Fruit fly (Drosophila melanogaster) whole organism, wandering third instar larva: ENCODE measurements around the gene CG2652.

Experiments used
- Abd-B ChIP-seq: fragments of >200 bp; optimal IDR thresholded peaks from 2 replicates; lab custom pipeline; 2017; ENCODE audit warnings: missing biosample characterization, missing genetic modification characterization
- CG32264 ChIP-seq: fragments of 200-800 bp; sonication (Bioruptor generic); optimal IDR thresholded peaks from 2 replicates; lab custom pipeline; 2016; ENCODE audit warnings: missing biosample characterization, missing genetic modification characterization
- CG9705 ChIP-seq: fragments of 200-800 bp; sonication (Bioruptor generic); optimal IDR thresholded peaks from 2 replicates; lab custom pipeline; 2018; ENCODE audit warnings: missing biosample characterization, mild to moderate bottlenecking, missing genetic modification characterization
- CrebA ChIP-seq: fragments of 200-800 bp; sonication (Bioruptor generic); optimal IDR thresholded peaks from 2 replicates; lab custom pipeline; 2016; ENCODE audit warnings: missing biosample characterization, mild to moderate bottlenecking, missing genetic modification characterization, borderline replicate concordance
- Dfd ChIP-seq: fragments of >200 bp; optimal IDR thresholded peaks from 2 replicates; lab custom pipeline; 2017; ENCODE audit warnings: missing biosample characterization, missing genetic modification characterization
- Dif ChIP-seq: fragments of 200-275, 200-300 bp; sonication (Bioruptor generic); optimal IDR thresholded peaks from 2 replicates; lab custom pipeline; 2018; ENCODE audit warnings: missing biosample characterization, missing genetic modification characterization; ENCODE audit not compliant: partially characterized antibody
- GATAd ChIP-seq: sonication (Bioruptor generic); optimal IDR thresholded peaks from 2 replicates; lab custom pipeline; 2016; ENCODE audit warnings: missing biosample characterization, missing genetic modification characterization
- HLH106 ChIP-seq: fragments of 200-800 bp; optimal IDR thresholded peaks from 3 replicates; lab custom pipeline; 2019; ENCODE audit warnings: missing biosample characterization, mild to moderate bottlenecking, missing genetic modification characterization, moderate library complexity
- Hnf4 ChIP-seq: fragments of 200-800 bp; sonication (Bioruptor generic); optimal IDR thresholded peaks from 2 replicates; lab custom pipeline; 2016; ENCODE audit warnings: missing biosample characterization, mild to moderate bottlenecking, missing genetic modification characterization
- Hr78 ChIP-seq: fragments of >200 bp; optimal IDR thresholded peaks from 2 replicates; lab custom pipeline; 2017; ENCODE audit warnings: missing biosample characterization, missing genetic modification characterization
- Hr83 ChIP-seq: fragments of 200-300 bp; sonication (Bioruptor generic); optimal IDR thresholded peaks from 2 replicates; lab custom pipeline; 2016; ENCODE audit warnings: missing biosample characterization, mild to moderate bottlenecking, missing genetic modification characterization, moderate library complexity; ENCODE audit not compliant: poor library complexity, severe bottlenecking
- Jra ChIP-seq: sonication (Bioruptor generic); optimal IDR thresholded peaks from 2 replicates; lab custom pipeline; 2016; ENCODE audit warnings: missing biosample characterization, missing genetic modification characterization
- Mio ChIP-seq: sonication (Bioruptor generic); optimal IDR thresholded peaks from 2 replicates; lab custom pipeline; 2016; ENCODE audit warnings: missing biosample characterization, missing genetic modification characterization
- Myc ChIP-seq: fragments of >200 bp; optimal IDR thresholded peaks from 2 replicates; lab custom pipeline; 2017
- N ChIP-seq: fragments of >200 bp; optimal IDR thresholded peaks from 2 replicates; lab custom pipeline; 2018; ENCODE audit warnings: missing biosample characterization, missing external identifiers, missing genetic modification characterization
- OdsH ChIP-seq: fragments of 200-800 bp; sonication (Bioruptor generic); optimal IDR thresholded peaks from 2 replicates; lab custom pipeline; 2016; ENCODE audit warnings: missing biosample characterization, mild to moderate bottlenecking, missing genetic modification characterization
- Rel ChIP-seq, 2 experiments: fragments of 200-800 bp; sonication (Bioruptor generic) in 1 of 2; optimal IDR thresholded peaks; 2 replicates in 1 of 2; 3 replicates in 1 of 2; lab custom pipeline; 2016 to 2019; ENCODE audit warnings: mild to moderate bottlenecking in 2 of 2, missing biosample characterization in 2 of 2, missing genetic modification characterization in 2 of 2, moderate library complexity in 1 of 2
- Sp1 ChIP-seq: fragments of 200-800 bp; sonication (Bioruptor generic); optimal IDR thresholded peaks from 3 replicates; lab custom pipeline; 2019; ENCODE audit warnings: missing biosample characterization, mild to moderate bottlenecking, missing genetic modification characterization, moderate library complexity
- Vsx2 ChIP-seq: fragments of 200-300, 225-300 bp; sonication (Bioruptor generic); optimal IDR thresholded peaks from 2 replicates; lab custom pipeline; 2018; ENCODE audit warnings: missing biosample characterization, missing genetic modification characterization; ENCODE audit not compliant: partially characterized antibody
- br ChIP-seq: fragments of 200-800 bp; sonication (Bioruptor generic); optimal IDR thresholded peaks from 2 replicates; lab custom pipeline; 2016; ENCODE audit warnings: missing biosample characterization, missing genetic modification characterization
- brk ChIP-seq: fragments of 200-800 bp; sonication (Bioruptor generic); optimal IDR thresholded peaks from 2 replicates; lab custom pipeline; 2016; ENCODE audit warnings: missing biosample characterization, mild to moderate bottlenecking, missing genetic modification characterization
- dmrt93B ChIP-seq: fragments of 200-800 bp; sonication (Bioruptor generic); optimal IDR thresholded peaks from 2 replicates; lab custom pipeline; 2018; ENCODE audit warnings: missing biosample characterization, mild to moderate bottlenecking, missing genetic modification characterization
- dsf ChIP-seq: sonication (Bioruptor generic); optimal IDR thresholded peaks from 2 replicates; lab custom pipeline; 2016; ENCODE audit warnings: missing biosample characterization, missing genetic modification characterization, borderline replicate concordance
- ey ChIP-seq: fragments of 200-800 bp; sonication (Bioruptor generic); optimal IDR thresholded peaks from 2 replicates; lab custom pipeline; 2016; ENCODE audit warnings: missing biosample characterization, missing genetic modification characterization
- foxo ChIP-seq, 2 experiments: fragments of 200-800 bp; sonication (Bioruptor generic); optimal IDR thresholded peaks; 2 replicates in 1 of 2; 3 replicates in 1 of 2; lab custom pipeline; 2016 to 2017; ENCODE audit warnings: missing biosample characterization in 2 of 2, missing genetic modification characterization in 2 of 2
- h ChIP-seq: fragments of 200-800 bp; sonication (Bioruptor generic); optimal IDR thresholded peaks from 3 replicates; lab custom pipeline; 2016; ENCODE audit warnings: missing biosample characterization, mild to moderate bottlenecking, missing genetic modification characterization
- jim ChIP-seq: fragments of 175-275, 200-325 bp; sonication (Bioruptor generic); optimal IDR thresholded peaks from 2 replicates; lab custom pipeline; 2016; ENCODE audit warnings: missing biosample characterization, mild to moderate bottlenecking, missing genetic modification characterization
- lola ChIP-seq: fragments of >200 bp; optimal IDR thresholded peaks from 2 replicates; lab custom pipeline; 2017; ENCODE audit warnings: missing biosample characterization, missing genetic modification characterization
- pan ChIP-seq: fragments of >200 bp; optimal IDR thresholded peaks from 2 replicates; lab custom pipeline; 2017
- psq ChIP-seq: fragments of 200-800 bp; sonication (Bioruptor generic); optimal IDR thresholded peaks from 3 replicates; lab custom pipeline; 2017; ENCODE audit warnings: missing biosample characterization, mild to moderate bottlenecking, missing genetic modification characterization, moderate library complexity
- rgr ChIP-seq: fragments of 200-800 bp; sonication (Bioruptor generic); optimal IDR thresholded peaks from 3 replicates; lab custom pipeline; 2016; ENCODE audit warnings: missing biosample characterization, mild to moderate bottlenecking, missing genetic modification characterization
- sage ChIP-seq: fragments of 200-800 bp; sonication (Bioruptor generic); optimal IDR thresholded peaks from 2 replicates; lab custom pipeline; 2016; ENCODE audit warnings: missing biosample characterization, mild to moderate bottlenecking, missing genetic modification characterization
- sv ChIP-seq: fragments of 200-800 bp; sonication (Bioruptor generic); optimal IDR thresholded peaks from 3 replicates; lab custom pipeline; 2016; ENCODE audit warnings: missing biosample characterization, missing genetic modification characterization
- tai ChIP-seq: sonication (Bioruptor generic); optimal IDR thresholded peaks from 2 replicates; lab custom pipeline; 2016; ENCODE audit warnings: missing biosample characterization, missing genetic modification characterization
- usp ChIP-seq: fragments of >200 bp; optimal IDR thresholded peaks from 2 replicates; lab custom pipeline; 2017; ENCODE audit warnings: missing biosample characterization, missing genetic modification characterization
- woc ChIP-seq: sonication (Bioruptor generic); optimal IDR thresholded peaks from 2 replicates; lab custom pipeline; 2016; ENCODE audit warnings: missing biosample characterization, mild to moderate bottlenecking, missing genetic modification characterization

Gene CG2652

dm6 chrX:2652124-2652923 is 30.4 kb downstream of the CG2652 start (continued):
- TF ChIP-seq GATAd (GFP tag; lab: Kevin White, UChicago) (no peak), sage (GFP tag; lab: Kevin White, UChicago) (no peak), Vsx2 (GFP tag; lab: Kevin White, UChicago) (no peak), dsf (GFP tag; lab: Kevin White, UChicago) (no peak), Rel (GFP tag; optimal IDR thresholded peaks at IDR 0.05; lab: Kevin White, UChicago) (peak; percentile 6), Rel (tag; optimal IDR thresholded peaks at IDR 0.05; lab: Kevin White, UChicago) (peak; percentile 98), Myc (lab: Kevin White, UChicago) (no peak), sv (GFP tag; lab: Kevin White, UChicago) (no peak), Mio (GFP tag; lab: Kevin White, UChicago) (no peak)

- TF ChIP-seq CG32264 (GFP tag; lab: Kevin White, UChicago) (no peak), tai (GFP tag; lab: Kevin White, UChicago) (no peak), CG9705 (no peak), foxo (GFP tag; optimal IDR thresholded peaks at IDR 0.05; lab: Kevin White, UChicago) (no peak), sv (GFP tag; lab: Kevin White, UChicago) (no peak), Hnf4 (GFP tag; lab: Kevin White, UChicago) (no peak), Vsx2 (GFP tag; lab: Kevin White, UChicago) (no peak), rgr (GFP tag; lab: Kevin White, UChicago) (no peak), OdsH (GFP tag; lab: Kevin White, UChicago) (no peak), Myc (lab: Kevin White, UChicago) (no peak), ey (GFP tag; lab: Kevin White, UChicago) (no peak), Mio (GFP tag; lab: Kevin White, UChicago) (no peak), Dif (GFP tag; lab: Kevin White, UChicago) (no peak)
- TF ChIP-seq, all 38 proteins: peak for 0
Measured at dm6 chrX:2651128-2651527, 31.6 kb downstream of the CG2652 start.

- TF ChIP-seq h (GFP tag; lab: Kevin White, UChicago) (peak; percentile 43), sv (GFP tag; lab: Kevin White, UChicago) (no peak)
Measured at dm6 chrX:2648959-2649358, 33.8 kb downstream of the CG2652 start.

- TF ChIP-seq Sp1 (peak; percentile 74), rgr (GFP tag; lab: Kevin White, UChicago) (peak; percentile 68), Hr83 (GFP tag; lab: Kevin White, UChicago) (no peak), Dif (GFP tag; lab: Kevin White, UChicago) (no peak), sv (GFP tag; lab: Kevin White, UChicago) (no peak), jim (GFP tag; lab: Kevin White, UChicago) (no peak), dsf (GFP tag; lab: Kevin White, UChicago) (peak; percentile 7), h (GFP tag; lab: Kevin White, UChicago) (peak; percentile 65), usp (GFP tag; lab: Kevin White, UChicago) (no peak), foxo (GFP tag; optimal IDR thresholded peaks at IDR 0.05; lab: Kevin White, UChicago) (peak in 1 of 2 experiments; percentile 25), brk (GFP tag; lab: Kevin White, UChicago) (no peak), CrebA (no peak), Jra (GFP tag; lab: Kevin White, UChicago) (no peak), Dfd (GFP tag; lab: Kevin White, UChicago) (peak; percentile 9), Hnf4 (GFP tag; lab: Kevin White, UChicago) (peak; percentile 44), Vsx2 (GFP tag; lab: Kevin White, UChicago) (no peak), psq (GFP tag; lab: Kevin White, UChicago) (peak; percentile 28), CG32264 (GFP tag; lab: Kevin White, UChicago) (peak; percentile 44), sage (GFP tag; lab: Kevin White, UChicago) (no peak), ey (GFP tag; lab: Kevin White, UChicago) (peak; percentile 67), woc (GFP tag; lab: Kevin White, UChicago) (no peak), Hr78 (no peak), GATAd (GFP tag; lab: Kevin White, UChicago) (no peak), pan (lab: Kevin White, UChicago) (no peak), Rel (GFP tag; optimal IDR thresholded peaks at IDR 0.05; lab: Kevin White, UChicago) (no peak), Rel (tag; optimal IDR thresholded peaks at IDR 0.05; lab: Kevin White, UChicago) (peak; percentile 83), br (GFP tag; lab: Kevin White, UChicago) (peak; percentile 78), dmrt93B (peak; percentile 62), CG9705 (peak; percentile 64), Myc (lab: Kevin White, UChicago) (no peak), OdsH (GFP tag; lab: Kevin White, UChicago) (no peak), N (GFP tag; lab: Kevin White, UChicago) (no peak), tai (GFP tag; lab: Kevin White, UChicago) (no peak), Abd-B (GFP tag; lab: Kevin White, UChicago) (no peak), HLH106 (tag; lab: Kevin White, UChicago) (peak; percentile 82), Mio (GFP tag; lab: Kevin White, UChicago) (no peak), lola (GFP tag; lab: Kevin White, UChicago) (no peak)
Measured at dm6 chrX:2647950-2648613, 34.6 kb downstream of the CG2652 start.
